Fruit fly (Drosophila melanogaster): ENCODE results near the gene CG13794.

Gene CG13794

DNA sequence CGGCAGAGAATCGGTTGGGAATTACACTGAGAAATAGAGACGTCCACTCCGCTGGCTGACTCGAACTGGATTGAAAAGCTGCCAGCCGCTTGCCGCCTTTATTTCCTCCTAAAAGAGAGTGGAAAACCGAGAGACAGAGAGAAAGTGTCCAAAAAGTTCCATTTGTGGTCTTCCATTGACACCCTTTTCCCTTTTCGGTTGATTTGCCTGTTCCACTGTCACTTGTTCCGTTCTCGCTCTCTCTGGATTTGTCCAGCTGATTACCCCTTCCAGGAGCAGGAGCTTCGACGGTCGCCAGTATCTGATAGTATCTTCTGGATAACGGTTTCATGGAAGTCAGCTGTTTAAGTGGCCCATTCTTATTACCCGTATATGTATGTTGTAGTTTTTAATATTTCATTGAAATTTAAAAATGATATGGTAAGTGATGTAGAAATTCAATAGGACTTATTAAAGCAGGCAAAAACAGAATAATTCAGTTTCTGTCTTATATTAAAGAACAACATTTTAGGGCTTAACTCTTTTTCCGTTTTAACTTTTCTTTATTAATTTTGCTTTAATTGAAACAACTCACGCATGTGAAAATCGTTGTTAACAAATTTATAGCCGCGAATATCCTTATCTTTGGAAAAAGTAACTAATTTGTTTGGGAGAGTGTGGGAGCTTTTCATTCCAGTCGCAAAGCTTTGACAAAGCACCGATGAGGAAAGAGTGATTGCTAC lies 47.4 kb downstream of the CG13794 start, which contains the start of gene Slob:
Slob (minus strand) TSS at position 51 of the 722 bp plus-strand sequence.
- no peak for TF ChIP-seq CG17801 (GFP tag; optimal IDR thresholded peaks at IDR 0.05; ENCODE audit: partially characterized antibody)

All from ovary, adult (tissue).